Worm (Caenorhabditis elegans) whole organism, L2 larva: ENCODE measurements around the gene ZK813.6.

ENCODE experiments used
- R02D3.7 ChIP-seq: fragments of 150-350 bp; optimal IDR thresholded peaks from 2 replicates; lab custom pipeline; 2014; ENCODE audit warnings: missing biosample characterization, missing genetic modification characterization
- ZK546.5 ChIP-seq: sonication (generic microtip); optimal IDR thresholded peaks from 2 replicates; lab custom pipeline; 2017; ENCODE audit warnings: missing biosample characterization, missing genetic modification characterization
- dmd-4 ChIP-seq: sonication (generic microtip); optimal IDR thresholded peaks from 2 replicates; lab custom pipeline; 2017; ENCODE audit warnings: missing biosample characterization, missing genetic modification characterization
- nhr-11 ChIP-seq: fragments of 150-350 bp; optimal IDR thresholded peaks from 2 replicates; lab custom pipeline; 2014; ENCODE audit warnings: missing biosample characterization, missing genetic modification characterization
- nhr-25 ChIP-seq: fragments of 150-350 bp; sonication (generic microtip); optimal IDR thresholded peaks from 3 replicates; lab custom pipeline; 2014; ENCODE audit warnings: missing biosample characterization, missing genetic modification characterization
- snpc-4 ChIP-seq: fragments of 150-350 bp; optimal IDR thresholded peaks from 2 replicates; lab custom pipeline; 2014; ENCODE audit warnings: missing biosample characterization, missing genetic modification characterization
- unc-39 ChIP-seq: fragments of 150-350 bp; optimal IDR thresholded peaks from 2 replicates; lab custom pipeline; 2014; ENCODE audit warnings: missing biosample characterization, missing genetic modification characterization
- unc-62 ChIP-seq: fragments of 150-350 bp; optimal IDR thresholded peaks from 2 replicates; lab custom pipeline; 2014; ENCODE audit warnings: missing biosample characterization, missing genetic modification reagents, missing genetic modification characterization

DNA sequence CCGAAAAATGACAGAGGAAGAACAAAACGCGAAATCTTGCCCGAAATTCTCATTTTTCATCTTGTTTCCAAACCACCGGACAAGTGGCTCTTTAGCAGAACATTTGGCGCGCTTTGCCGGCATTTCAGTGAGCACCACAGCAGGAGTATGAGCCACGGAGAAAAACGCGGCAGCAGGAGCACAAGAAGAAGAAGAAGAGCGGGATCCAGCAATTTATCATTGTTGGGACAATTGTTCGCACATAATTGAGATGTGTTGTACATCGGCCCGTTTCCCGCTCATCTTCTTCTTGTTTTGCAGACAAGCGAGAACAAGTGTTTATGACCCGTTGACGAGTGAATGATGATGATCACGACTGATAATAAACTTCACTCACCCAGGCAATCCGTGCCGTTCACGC, 30.9 kb downstream of the ZK813.6 start:
- TF ChIP-seq unc-62 (no peak), dmd-4 (no peak), snpc-4 (no peak), nhr-11 (tag; lab: Kevin White, UChicago) (no peak), R02D3.7 (tag; lab: Kevin White, UChicago) (no peak), unc-39 (tag; lab: Kevin White, UChicago) (no peak), nhr-25 (no peak), ZK546.5 (tag; lab: Kevin White, UChicago) (no peak)
